Worm (Caenorhabditis elegans): ENCODE measurements around the gene mccc-2.
A peak's percentile ranks its signal among the peaks of the same experiment; 100 is the strongest.

The mccc-2 gene

ce11 chrIII:9053740-9054252 lies 35.4 kb downstream of the mccc-2 start, which contains the start of gene R107.5 (continued):
- TF ChIP-seq isw-1 (GFP tag; IDR thresholded peaks at IDR 0.05) (peak; percentile 75), ama-1 (optimal IDR thresholded peaks at IDR 0.05) (no peak), nhr-11 (tag; optimal IDR thresholded peaks at IDR 0.05) (peak; percentile 22), vab-15 (tag; optimal IDR thresholded peaks at IDR 0.05) (no peak), lin-15B (tag; optimal IDR thresholded peaks at IDR 0.05) (peak; percentile 40), zip-4 (GFP tag; optimal IDR thresholded peaks at IDR 0.05) (peak; percentile 76), lin-14 (GFP tag; optimal IDR thresholded peaks at IDR 0.05) (peak; percentile 98), rnt-1 (tag; optimal IDR thresholded peaks at IDR 0.05) (peak; percentile 83), fkh-8 (tag; optimal IDR thresholded peaks at IDR 0.05) (peak; percentile 99), mef-2 (tag; optimal IDR thresholded peaks at IDR 0.05) (no peak), efl-3 (GFP tag; optimal IDR thresholded peaks at IDR 0.05) (no peak), unc-98 (GFP tag; IDR thresholded peaks at IDR 0.05) (peak; percentile 54; the same call in 1 of the 2 replicates), xbp-1 (tag; optimal IDR thresholded peaks at IDR 0.05) (peak; percentile 86), nhr-47 (tag; optimal IDR thresholded peaks at IDR 0.05) (peak; percentile 95), aha-1 (tag; optimal IDR thresholded peaks at IDR 0.05) (peak; percentile 58), blmp-1 (tag; optimal IDR thresholded peaks at IDR 0.05) (peak; percentile 98), lin-13 (GFP tag; optimal IDR thresholded peaks at IDR 0.05) (peak; percentile 89), ceh-8 (GFP tag; optimal IDR thresholded peaks at IDR 0.05) (peak; percentile 75), lir-3 (tag; optimal IDR thresholded peaks at IDR 0.05; ENCODE audit: poor library complexity) (peak; percentile 49), sup-37 (GFP tag; optimal IDR thresholded peaks at IDR 0.05) (peak; percentile 65), pqm-1 (tag; optimal IDR thresholded peaks at IDR 0.05) (peak; percentile 41), egl-27 (tag; optimal IDR thresholded peaks at IDR 0.05) (peak; percentile 17 to 61), skn-1 (tag; optimal IDR thresholded peaks at IDR 0.05) (peak; percentile 95), nhr-19 (GFP tag; conservative IDR thresholded peaks at IDR 0.05) (peak; percentile 92), unc-30 (tag; optimal IDR thresholded peaks at IDR 0.05) (no peak), hlh-4 (tag; optimal IDR thresholded peaks at IDR 0.05) (no peak), ztf-4 (tag; optimal IDR thresholded peaks at IDR 0.05) (peak; percentile 97), nhr-85 (tag) (peak; percentile 98), irx-1 (tag; optimal IDR thresholded peaks at IDR 0.05) (peak; percentile 83), fkh-4 (tag; optimal IDR thresholded peaks at IDR 0.05; ENCODE audit: borderline replicate concordance) (no peak), C16A3.4 (tag; optimal IDR thresholded peaks at IDR 0.05) (peak; percentile 83), nhr-77 (tag; optimal IDR thresholded peaks at IDR 0.05) (peak; percentile 68), swsn-7 (tag; optimal IDR thresholded peaks at IDR 0.05) (peak; percentile 97)

DNA sequence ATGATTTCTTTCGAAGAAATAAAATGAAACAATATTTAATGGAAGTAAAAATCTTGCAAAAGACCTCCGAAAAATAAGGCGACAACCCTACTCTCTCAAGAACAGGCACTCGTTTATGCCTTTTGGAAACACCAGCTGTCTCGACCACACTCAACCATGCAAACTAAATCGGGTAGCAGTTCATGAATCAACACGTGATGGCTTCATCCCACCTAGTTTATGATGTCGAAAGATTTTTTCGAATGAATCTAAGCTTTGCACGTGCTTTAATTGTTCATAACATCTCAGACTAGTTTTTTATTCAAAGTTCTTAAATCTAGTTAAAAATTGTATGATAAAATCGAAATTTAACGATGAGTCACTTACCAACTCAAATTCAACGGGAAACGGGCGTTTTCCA lies 35.9 kb downstream of the mccc-2 start:
- TF ChIP-seq nhr-85 (tag) (peak; percentile 47), mef-2 (tag; optimal IDR thresholded peaks at IDR 0.05) (no peak), nhr-76 (tag; optimal IDR thresholded peaks at IDR 0.05) (no peak), C04F5.9 (tag; optimal IDR thresholded peaks at IDR 0.05) (no peak), lin-14 (GFP tag; optimal IDR thresholded peaks at IDR 0.05) (peak; percentile 3), efl-3 (GFP tag; optimal IDR thresholded peaks at IDR 0.05) (no peak), C34B4.2 (tag; optimal IDR thresholded peaks at IDR 0.05) (peak; percentile 19), dsc-1 (tag; optimal IDR thresholded peaks at IDR 0.05) (no peak), nhr-12 (tag; optimal IDR thresholded peaks at IDR 0.05) (no peak), nhr-237 (tag; optimal IDR thresholded peaks at IDR 0.05) (peak; percentile 19)

- TF ChIP-seq ceh-82 (tag; optimal IDR thresholded peaks at IDR 0.05) = peak in 2 of 3 experiments; percentile 36 to 58
- no peak for TF ChIP-seq lin-15B (tag; optimal IDR thresholded peaks at IDR 0.05)
- TF ChIP-seq mep-1 (tag; optimal IDR thresholded peaks at IDR 0.05) = peak; percentile 52
- TF ChIP-seq efl-1 (optimal IDR thresholded peaks at IDR 0.05) = peak; percentile 49 to 50
- TF ChIP-seq efl-1 (GFP tag; optimal IDR thresholded peaks at IDR 0.05 in 1 of 2) = peak in 1 of 2 experiments; percentile 87
- no peak for TF ChIP-seq nhr-84 (tag; optimal IDR thresholded peaks at IDR 0.05)
- TF ChIP-seq efl-3 (GFP tag; optimal IDR thresholded peaks at IDR 0.05) = no peak
- TF ChIP-seq F16B12.6 (tag; optimal IDR thresholded peaks at IDR 0.05) = peak; percentile 60
- no peak for TF ChIP-seq nhr-77 (tag; optimal IDR thresholded peaks at IDR 0.05)
- no peak for TF ChIP-seq ceh-63 (GFP tag; optimal IDR thresholded peaks at IDR 0.05)
- TF ChIP-seq skn-1 (tag; optimal IDR thresholded peaks at IDR 0.05) = peak; percentile 50
- no peak for TF ChIP-seq C04F5.9 (tag; optimal IDR thresholded peaks at IDR 0.05)
- TF ChIP-seq nhr-20 (tag; optimal IDR thresholded peaks at IDR 0.05) = peak; percentile 57
- peak; percentile 1 for TF ChIP-seq ztf-4 (tag; optimal IDR thresholded peaks at IDR 0.05)
- no peak for TF ChIP-seq jun-1 (tag; optimal IDR thresholded peaks at IDR 0.05)
- no peak for TF ChIP-seq unc-62 (GFP tag; optimal IDR thresholded peaks at IDR 0.05)
- no peak for TF ChIP-seq alr-1 (tag; optimal IDR thresholded peaks at IDR 0.05; ENCODE audit: borderline replicate concordance)
- no peak for TF ChIP-seq nhr-11 (tag; optimal IDR thresholded peaks at IDR 0.05)
These were observed 36.7 kb downstream of the mccc-2 start for ce11 chrIII:9052371-9052978.
